Worm (Caenorhabditis elegans) whole organism, L1 larva: ENCODE results near the gene fbxc-55.
"Not testable (repeated sequence)": the region's sequence is repeated elsewhere in the genome, so short reads cannot be mapped to it uniquely, and the experiment has no call there.

Experiments
- C16A3.4 ChIP-seq: fragments of 150-350 bp; optimal IDR thresholded peaks from 2 replicates; lab custom pipeline; 2014; ENCODE audit warnings: missing biosample characterization, missing genetic modification characterization
- Y116A8C.19 ChIP-seq: sonication (generic microtip); optimal IDR thresholded peaks from 2 replicates; lab custom pipeline; 2016; ENCODE audit warnings: missing compliant biosample characterization, missing genetic modification characterization, borderline replicate concordance
- alr-1 ChIP-seq: fragments of 200-800 bp; sonication (Bioruptor generic); optimal IDR thresholded peaks from 2 replicates; lab custom pipeline; 2018; ENCODE audit warnings: borderline replicate concordance, mild to moderate bottlenecking, missing genetic modification characterization, missing compliant biosample characterization
- ceh-8 ChIP-seq: fragments of 200-800 bp; sonication (Bioruptor generic); optimal IDR thresholded peaks from 2 replicates; lab custom pipeline; 2018; ENCODE audit warnings: mild to moderate bottlenecking, missing genetic modification characterization, moderate library complexity, missing compliant biosample characterization
- ceh-88 ChIP-seq: fragments of 200-800 bp; sonication (Bioruptor generic); IDR thresholded peaks from 2 replicates; pipeline ENCODE4 v1.3.6; 2022; ENCODE audit warnings: missing genetic modification characterization, missing compliant biosample characterization
- efl-1 ChIP-seq, 4 experiments: fragments of 150-350 bp; optimal IDR thresholded peaks in 3 of 4; peaks in 1 of 4; 1 replicate in 1 of 4; 2 replicates in 3 of 4; lab custom pipeline; 2014; ENCODE audit warnings: missing biosample characterization in 2 of 4, missing genetic modification characterization in 2 of 4, missing genetic modification reagents in 2 of 4
- efl-3 ChIP-seq: fragments of 200-800 bp; sonication (Bioruptor generic); optimal IDR thresholded peaks from 2 replicates; lab custom pipeline; 2018; ENCODE audit warnings: mild to moderate bottlenecking, missing genetic modification characterization, missing compliant biosample characterization
- elt-3 ChIP-seq, 6 experiments: fragments of 150-350 bp in 1 of 6; sonication (generic microtip); optimal IDR thresholded peaks; 2 replicates each; lab custom pipeline; 2017 to 2018; ENCODE audit warnings: missing biosample characterization in 6 of 6, missing genetic modification characterization in 6 of 6, inconsistent platforms in 1 of 6
- fos-1 ChIP-seq: fragments of 150-350 bp; optimal IDR thresholded peaks from 2 replicates; lab custom pipeline; 2014; ENCODE audit warnings: missing biosample characterization, missing genetic modification characterization
- hlh-17 ChIP-seq: fragments of 200-800 bp; sonication (Bioruptor generic); optimal IDR thresholded peaks from 2 replicates; lab custom pipeline; 2018; ENCODE audit warnings: missing genetic modification characterization, mild to moderate bottlenecking, missing compliant biosample characterization, moderate library complexity, borderline replicate concordance
- hlh-4 ChIP-seq: sonication (generic microtip); optimal IDR thresholded peaks from 2 replicates; lab custom pipeline; 2016; ENCODE audit warnings: mild to moderate bottlenecking, missing genetic modification characterization, missing compliant biosample characterization
- lin-14 ChIP-seq: fragments of 200-800 bp; sonication (Bioruptor generic); optimal IDR thresholded peaks from 2 replicates; lab custom pipeline; 2018; ENCODE audit warnings: mild to moderate bottlenecking, missing genetic modification characterization, moderate library complexity, missing compliant biosample characterization
- lsy-2 ChIP-seq, 2 experiments: fragments of 150-350 bp; optimal IDR thresholded peaks; 2 replicates each; lab custom pipeline; 2014; ENCODE audit warnings: missing biosample characterization in 2 of 2, missing genetic modification characterization in 2 of 2
- mab-9 ChIP-seq: fragments of 200-800 bp; sonication (Bioruptor generic); IDR thresholded peaks from 2 replicates; pipeline ENCODE4 v1.3.6; 2022; ENCODE audit warnings: missing genetic modification reagents, missing genetic modification characterization, missing compliant biosample characterization
- mdl-1 ChIP-seq, 2 experiments: fragments of 150-350 bp; optimal IDR thresholded peaks; 2 replicates each; lab custom pipeline; 2014 to 2017; ENCODE audit warnings: missing biosample characterization in 2 of 2, missing genetic modification characterization in 2 of 2, inconsistent platforms in 1 of 2
- mef-2 ChIP-seq: fragments of 150-350 bp; optimal IDR thresholded peaks from 2 replicates; lab custom pipeline; 2014; ENCODE audit warnings: missing biosample characterization, missing genetic modification characterization
- nhr-11 ChIP-seq: fragments of 150-350 bp; optimal IDR thresholded peaks from 2 replicates; lab custom pipeline; 2014; ENCODE audit warnings: missing biosample characterization, missing genetic modification characterization
- nhr-47 ChIP-seq: sonication (generic microtip); optimal IDR thresholded peaks from 2 replicates; lab custom pipeline; 2016; ENCODE audit warnings: mild to moderate bottlenecking, missing genetic modification characterization, moderate library complexity, missing compliant biosample characterization
- nhr-71 ChIP-seq: sonication (generic microtip); optimal IDR thresholded peaks from 2 replicates; lab custom pipeline; 2016; ENCODE audit warnings: mild to moderate bottlenecking, missing genetic modification characterization, moderate library complexity, missing compliant biosample characterization
- nhr-76 ChIP-seq: sonication (generic microtip); optimal IDR thresholded peaks from 2 replicates; lab custom pipeline; 2017; ENCODE audit warnings: missing biosample characterization, missing genetic modification characterization
- nhr-77 ChIP-seq: fragments of 150-350 bp; optimal IDR thresholded peaks from 2 replicates; lab custom pipeline; 2014; ENCODE audit warnings: missing biosample characterization, missing genetic modification characterization
- nhr-85 ChIP-seq: sonication (generic microtip); peaks from one replicate; lab custom pipeline; 2016; ENCODE audit warnings: missing genetic modification characterization, inconsistent platforms, missing compliant biosample characterization
- pax-3 ChIP-seq: fragments of 200-800 bp; sonication (Bioruptor generic); optimal IDR thresholded peaks from 2 replicates; lab custom pipeline; 2018; ENCODE audit warnings: mild to moderate bottlenecking, missing genetic modification characterization, moderate library complexity, missing compliant biosample characterization
- skn-1 ChIP-seq: fragments of 150-350 bp; optimal IDR thresholded peaks from 2 replicates; lab custom pipeline; 2014; ENCODE audit warnings: missing biosample characterization, missing genetic modification characterization
- sox-4 ChIP-seq: sonication (generic microtip); optimal IDR thresholded peaks from 2 replicates; lab custom pipeline; 2016; ENCODE audit warnings: missing genetic modification characterization, missing compliant biosample characterization
- tbx-2 ChIP-seq: sonication (generic microtip); optimal IDR thresholded peaks from 2 replicates; lab custom pipeline; 2016; ENCODE audit warnings: missing genetic modification characterization, missing compliant biosample characterization
- unc-62 ChIP-seq: fragments of 150-350 bp; optimal IDR thresholded peaks from 2 replicates; lab custom pipeline; 2014; ENCODE audit warnings: missing biosample characterization, missing genetic modification reagents, missing genetic modification characterization
- unc-86 ChIP-seq: sonication (generic microtip); optimal IDR thresholded peaks from 2 replicates; lab custom pipeline; 2016; ENCODE audit warnings: missing genetic modification characterization, missing compliant biosample characterization
- zag-1 ChIP-seq: fragments of 150-350 bp; optimal IDR thresholded peaks from 2 replicates; lab custom pipeline; 2014; ENCODE audit warnings: missing biosample characterization, missing genetic modification characterization
- zip-4 ChIP-seq: fragments of 200-800 bp; sonication (Bioruptor generic); optimal IDR thresholded peaks from 2 replicates; lab custom pipeline; 2018; ENCODE audit warnings: mild to moderate bottlenecking, missing genetic modification characterization, moderate library complexity, missing compliant biosample characterization
- ztf-4 ChIP-seq: fragments of 150-350 bp; optimal IDR thresholded peaks from 2 replicates; lab custom pipeline; 2014; ENCODE audit warnings: missing biosample characterization, missing genetic modification characterization

fbxc-55 gene

DNA sequence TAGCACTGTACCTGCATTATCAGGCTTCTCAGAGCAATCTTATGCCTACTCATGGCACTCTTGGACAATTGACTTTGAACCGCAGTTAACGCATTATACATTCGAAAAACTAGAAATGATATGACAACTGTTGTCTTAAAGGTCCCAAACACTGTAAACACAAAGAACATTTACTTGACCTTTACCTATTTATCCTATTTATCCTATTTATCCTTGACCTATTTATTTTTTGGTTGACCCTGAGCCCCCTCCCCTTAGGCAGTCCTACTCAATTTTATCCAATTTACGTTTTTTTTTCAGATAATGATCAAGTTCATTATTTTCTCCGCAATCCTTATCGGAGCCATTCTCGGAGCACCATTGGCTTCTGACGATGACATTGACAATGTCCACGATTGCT lies 18.4 kb downstream of the fbxc-55 start, which contains the start of the genes T10D4.14 and T10D4.19:
T10D4.14 (minus strand) TSS at position 101 of the 400 bp plus-strand sequence.
T10D4.19 (plus strand) TSS at position 304 of the 400 bp plus-strand sequence.
- no peak for TF ChIP-seq hlh-4

ce11 chrII:3149521-3150190 lies 20.3 kb downstream of the fbxc-55 start, which contains the start of the genes T10D4.11 and T10D4.1:
Gene T10D4.11 (minus strand): TSS chrII:3149621.
Gene T10D4.1 (plus strand): TSS chrII:3150140.
- TF ChIP-seq unc-86 (no peak), pax-3 (tag; lab: Kevin White, UChicago) (no peak), elt-3 (tag; optimal IDR thresholded peaks at IDR 0.05; lab: Kevin White, UChicago) (no peak), mef-2 (tag; lab: Kevin White, UChicago) (no peak), ztf-4 (tag; lab: Kevin White, UChicago) (no peak), sox-4 (tag; lab: Kevin White, UChicago) (no peak), mdl-1 (tag; optimal IDR thresholded peaks at IDR 0.05; lab: Kevin White, UChicago) (no peak), nhr-47 (tag; lab: Kevin White, UChicago) (no peak), nhr-85 (tag; lab: Kevin White, UChicago) (no peak), Y116A8C.19 (tag; lab: Kevin White, UChicago) (no peak), ceh-8 (GFP tag; lab: Kevin White, UChicago) (no peak), hlh-4 (no peak), tbx-2 (tag; lab: Kevin White, UChicago) (no peak), ceh-88 (no peak), nhr-71 (no peak)

- TF ChIP-seq nhr-11 = no peak
- TF ChIP-seq C16A3.4 (tag; lab: Kevin White, UChicago) = no peak
- no peak for TF ChIP-seq lsy-2 (tag; optimal IDR thresholded peaks at IDR 0.05; lab: Kevin White, UChicago)
- TF ChIP-seq mab-9 (GFP tag; lab: Robert Waterston, UW) = no peak
Measured at ce11 chrII:3148404-3148803, 21.6 kb downstream of the fbxc-55 start.

DNA sequence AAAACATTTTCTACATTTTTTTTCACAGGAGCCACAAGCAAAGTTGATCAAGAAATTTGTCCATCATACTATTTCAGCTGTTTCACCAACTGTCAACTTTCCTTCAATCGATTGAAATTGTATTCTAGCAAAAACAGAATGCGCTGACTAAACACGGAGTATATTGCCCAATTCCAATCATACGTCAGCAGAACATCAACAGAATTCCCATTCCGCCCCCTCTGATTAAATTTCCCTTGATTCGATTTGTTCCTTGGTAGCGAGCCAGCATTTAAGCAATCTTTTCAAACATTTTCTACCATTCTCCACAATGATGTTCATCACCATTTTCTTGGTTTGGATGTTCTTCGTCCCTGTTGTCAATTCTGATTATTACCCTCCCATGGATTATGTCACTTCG lies 24.1 kb downstream of the fbxc-55 start, which contains the start of gene T10D4.15:
T10D4.15 (plus strand) TSS at position 301 of the 400 bp plus-strand sequence.
- TF ChIP-seq nhr-76 (tag; lab: Kevin White, UChicago) = no peak
- no peak for TF ChIP-seq nhr-77 (tag; lab: Kevin White, UChicago)
- no peak for TF ChIP-seq efl-1 (optimal IDR thresholded peaks at IDR 0.05; lab: Kevin White, UChicago)
- TF ChIP-seq efl-1 (GFP tag; optimal IDR thresholded peaks at IDR 0.05 in 1 of 2; lab: Kevin White, UChicago) = no peak
- no peak for TF ChIP-seq hlh-17 (GFP tag; lab: Kevin White, UChicago)
- no peak for TF ChIP-seq lin-14 (GFP tag; lab: Kevin White, UChicago)
- no peak for TF ChIP-seq zip-4
- TF ChIP-seq fos-1 (tag; lab: Kevin White, UChicago) = no peak
- TF ChIP-seq efl-3 (GFP tag; lab: Kevin White, UChicago) = no peak
- no peak for TF ChIP-seq zag-1 (tag; lab: Kevin White, UChicago)
- no peak for TF ChIP-seq skn-1 (tag; lab: Kevin White, UChicago)
- no peak for TF ChIP-seq alr-1 (tag; lab: Kevin White, UChicago)

DNA sequence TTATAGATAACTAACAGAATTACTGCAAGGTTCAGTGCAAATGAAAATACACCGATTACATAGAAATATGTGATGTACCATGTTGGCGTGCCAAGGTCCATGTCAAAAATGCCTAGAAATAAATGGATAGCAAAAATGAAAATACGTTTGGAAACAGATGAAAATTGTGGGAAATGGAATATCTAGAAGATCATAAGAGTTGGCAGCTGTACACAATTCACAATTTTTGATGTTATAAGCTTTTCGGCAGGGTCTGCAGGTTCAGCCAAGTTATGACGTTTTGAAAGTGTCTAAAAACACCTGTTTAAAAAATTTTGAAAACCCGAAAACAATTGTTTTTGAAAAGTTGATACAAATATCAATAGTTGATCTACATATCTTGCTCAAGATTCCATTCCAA lies 25.4 kb downstream of the fbxc-55 start, which contains the start of gene sri-43:
sri-43 (minus strand) TSS at position 101 of the 400 bp plus-strand sequence.
- not testable (repeated sequence) for TF ChIP-seq hlh-4; unc-62; sox-4 (tag; lab: Kevin White, UChicago)
